Worm (Caenorhabditis elegans) whole organism, midembryonic: ENCODE data around the gene Y51A2B.6.

Source experiments
- cog-1 ChIP-seq: sonication (generic microtip); optimal IDR thresholded peaks from 2 replicates; lab custom pipeline; 2016; ENCODE audit warnings: missing genetic modification characterization, missing compliant biosample characterization
- flt-1 ChIP-seq: fragments of 200-800 bp; sonication (Bioruptor generic); IDR thresholded peaks from 2 replicates; pipeline ENCODE4 v1.3.6; 2022; ENCODE audit warnings: missing genetic modification characterization, missing compliant biosample characterization
- klf-2 ChIP-seq: fragments of 200-800 bp; sonication (Bioruptor generic); conservative IDR thresholded peaks from 2 replicates; pipeline ENCODE4 v1.3.6; 2022; ENCODE audit warnings: missing genetic modification reagents, missing genetic modification characterization, missing compliant biosample characterization

DNA sequence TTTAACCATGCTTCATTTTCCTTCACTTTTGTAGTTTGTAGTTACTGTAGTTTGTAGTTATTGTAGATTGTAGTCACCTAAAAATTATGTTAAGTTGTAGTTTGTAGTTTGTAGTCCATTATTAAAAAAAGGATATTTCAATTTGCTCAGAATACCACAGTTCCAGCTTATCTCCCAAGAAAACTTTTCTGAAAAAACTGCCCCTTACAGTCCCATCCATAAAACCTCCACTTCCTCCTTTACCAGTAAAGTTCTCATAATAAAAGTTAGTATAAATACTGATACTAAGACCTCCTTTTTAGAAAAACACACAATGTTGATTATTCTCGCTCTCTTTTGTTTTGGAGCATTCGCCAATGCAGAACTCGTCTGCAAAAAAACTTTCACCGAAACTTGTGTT lies 43.4 kb downstream of the Y51A2B.6 start, which contains the start of gene C08E8.11:
- no peak for TF ChIP-seq klf-2 (GFP tag; lab: Robert Waterston, UW)
- no peak for TF ChIP-seq cog-1 (tag; lab: Kevin White, UChicago)
- no peak for TF ChIP-seq flt-1 (GFP tag; lab: Robert Waterston, UW)
